Fruit fly (Drosophila melanogaster): ENCODE data around the gene Cad96Ca.
A peak's percentile ranks its signal among the peaks of the same experiment; 100 is the strongest.

The Cad96Ca gene

dm6 chr3R:25215123-25215522 is 7.0 kb upstream of the Cad96Ca start, which contains the start of gene Saysd1 (continued):
- TF ChIP-seq so (GFP tag; IDR thresholded peaks at IDR 0.05) (no peak), cwo (GFP tag; optimal IDR thresholded peaks at IDR 0.05) (no peak), CG2129 (GFP tag; IDR thresholded peaks at IDR 0.05; ENCODE audit: partially characterized antibody) (peak; percentile 70), CG13296 (GFP tag; optimal IDR thresholded peaks at IDR 0.05) (no peak), ftz-f1 (GFP tag; optimal IDR thresholded peaks at IDR 0.05) (peak; percentile 33), BEAF-32 (GFP tag; optimal IDR thresholded peaks at IDR 0.05) (peak; percentile 74), CG7745 (tag; optimal IDR thresholded peaks at IDR 0.05) (no peak), pb (GFP tag; optimal IDR thresholded peaks at IDR 0.05) (peak; percentile 7), gce (GFP tag; IDR thresholded peaks at IDR 0.05) (peak; percentile 32; the same call in 1 of the 3 replicates), Lpt (GFP tag; optimal IDR thresholded peaks at IDR 0.05) (no peak), CG14050 (GFP tag; IDR thresholded peaks at IDR 0.05) (no peak), CG7928 (GFP tag; optimal IDR thresholded peaks at IDR 0.05) (no peak), CG9876 (GFP tag; optimal IDR thresholded peaks at IDR 0.05) (no peak), sens (GFP tag) (peak; percentile 88), CG10209 (GFP tag; optimal IDR thresholded peaks at IDR 0.05) (no peak), Fer1 (GFP tag; optimal IDR thresholded peaks at IDR 0.05) (no peak), Mad (GFP tag; optimal IDR thresholded peaks at IDR 0.05) (no peak), CG8944 (GFP tag; optimal IDR thresholded peaks at IDR 0.05) (no peak), E2f2 (GFP tag; IDR thresholded peaks at IDR 0.05) (peak; percentile 32; the same call in 1 of the 2 replicates)

dm6 chr3R:25209207-25209606 is 1.1 kb upstream of the Cad96Ca start:
- TF ChIP-seq eve (GFP tag; optimal IDR thresholded peaks at IDR 0.05) (peak in 1 of 2 experiments; percentile 43), CG17829 (tag; optimal IDR thresholded peaks at IDR 0.05) (no peak), z (GFP tag; IDR thresholded peaks at IDR 0.05) (peak; percentile 91), sug (tag; optimal IDR thresholded peaks at IDR 0.05) (peak; percentile 31), exex (tag; optimal IDR thresholded peaks at IDR 0.05) (peak; percentile 14), CG6272 (GFP tag; IDR thresholded peaks at IDR 0.05) (no peak), CG15514 (GFP tag; optimal IDR thresholded peaks at IDR 0.05) (peak; percentile 6), CHES-1-like (GFP tag; optimal IDR thresholded peaks at IDR 0.05) (no peak), Deaf1 (tag; optimal IDR thresholded peaks at IDR 0.05) (peak; percentile 81), ham (GFP tag; IDR thresholded peaks at IDR 0.05) (no peak), emc (GFP tag; optimal IDR thresholded peaks at IDR 0.05) (no peak), grn (GFP tag; optimal IDR thresholded peaks at IDR 0.05) (peak; percentile 56), Hr78 (GFP tag; optimal IDR thresholded peaks at IDR 0.05) (peak in 1 of 2 experiments; percentile 80), ro (GFP tag; IDR thresholded peaks at IDR 0.05) (no peak), chinmo (GFP tag; IDR thresholded peaks at IDR 0.05; ENCODE audit: partially characterized antibody) (0 out of 4 replicates have a peak, but pooled peaks have one; percentile 42), CG34376 (GFP tag; optimal IDR thresholded peaks at IDR 0.05) (peak; percentile 18), mirr (GFP tag; optimal IDR thresholded peaks at IDR 0.05) (peak; percentile 24)

dm6 chr3R:25208767-25209075 is 638 bp upstream of the Cad96Ca start:
- TF ChIP-seq pros (GFP tag; optimal IDR thresholded peaks at IDR 0.05) (peak; percentile 29), CG14014 (GFP tag; IDR thresholded peaks at IDR 0.05) (0 out of 2 replicates have a peak, but pooled peaks have one; percentile 12), CG6175 (GFP tag; IDR thresholded peaks at IDR 0.05) (no peak), CG2199 (GFP tag; IDR thresholded peaks at IDR 0.05) (peak; percentile 65; the same call in 2 of the 3 replicates), Awh (GFP tag; IDR thresholded peaks at IDR 0.05) (peak; percentile 62), amos (GFP tag; IDR thresholded peaks at IDR 0.05; ENCODE audit: partially characterized antibody) (no peak), otp (GFP tag; IDR thresholded peaks at IDR 0.05) (0 out of 3 replicates have a peak, but pooled peaks have one; percentile 9), Fer1 (GFP tag; optimal IDR thresholded peaks at IDR 0.05) (no peak), emc (GFP tag; optimal IDR thresholded peaks at IDR 0.05) (no peak), CG11696 (GFP tag; IDR thresholded peaks at IDR 0.05) (no peak), CG11247 (GFP tag; IDR thresholded peaks at IDR 0.05) (peak; percentile 25; the same call in 1 of the 2 replicates), CG15514 (GFP tag; optimal IDR thresholded peaks at IDR 0.05) (no peak), seq (GFP tag; IDR thresholded peaks at IDR 0.05) (0 out of 2 replicates have a peak, but pooled peaks have one; percentile 26), ci (GFP tag; IDR thresholded peaks at IDR 0.05) (peak; percentile 66), sens (GFP tag) (peak; percentile 49), CG1024 (GFP tag; IDR thresholded peaks at IDR 0.05) (0 out of 2 replicates have a peak, but pooled peaks have one; percentile 26), ato (GFP tag; IDR thresholded peaks at IDR 0.05; ENCODE audit: partially characterized antibody) (no peak)
